Worm (Caenorhabditis elegans) whole organism, L1 larva: Measurements from ENCODE around the gene Y43F8B.9.

Experiments
- egl-27 ChIP-seq, 2 experiments: fragments of 150-350 bp in 1 of 2; sonication (generic microtip); optimal IDR thresholded peaks; 3 replicates each; lab custom pipeline; 2017 to 2018; ENCODE audit warnings: missing biosample characterization in 2 of 2, missing genetic modification characterization in 2 of 2, missing genetic modification reagents in 2 of 2
- lir-3 ChIP-seq: sonication (generic microtip); optimal IDR thresholded peaks from 2 replicates; lab custom pipeline; 2016; ENCODE audit warnings: mild to moderate bottlenecking, missing genetic modification characterization, moderate library complexity, missing compliant biosample characterization; ENCODE audit not compliant: poor library complexity
- lsy-2 ChIP-seq, 2 experiments: fragments of 150-350 bp; optimal IDR thresholded peaks; 2 replicates each; lab custom pipeline; 2014; ENCODE audit warnings: missing biosample characterization in 2 of 2, missing genetic modification characterization in 2 of 2
- nhr-237 ChIP-seq: fragments of 150-350 bp; optimal IDR thresholded peaks from 2 replicates; lab custom pipeline; 2014; ENCODE audit warnings: missing biosample characterization, missing genetic modification characterization
- nhr-85 ChIP-seq: sonication (generic microtip); peaks from one replicate; lab custom pipeline; 2016; ENCODE audit warnings: missing genetic modification characterization, inconsistent platforms, missing compliant biosample characterization
- unc-62 ChIP-seq: fragments of 150-350 bp; optimal IDR thresholded peaks from 2 replicates; lab custom pipeline; 2014; ENCODE audit warnings: missing biosample characterization, missing genetic modification reagents, missing genetic modification characterization
- vab-15 ChIP-seq: sonication (generic microtip); optimal IDR thresholded peaks from 2 replicates; lab custom pipeline; 2017; ENCODE audit warnings: missing genotype, mild to moderate bottlenecking, missing genetic modification characterization, missing compliant biosample characterization
- ztf-4 ChIP-seq: fragments of 150-350 bp; optimal IDR thresholded peaks from 2 replicates; lab custom pipeline; 2014; ENCODE audit warnings: missing biosample characterization, missing genetic modification characterization

DNA sequence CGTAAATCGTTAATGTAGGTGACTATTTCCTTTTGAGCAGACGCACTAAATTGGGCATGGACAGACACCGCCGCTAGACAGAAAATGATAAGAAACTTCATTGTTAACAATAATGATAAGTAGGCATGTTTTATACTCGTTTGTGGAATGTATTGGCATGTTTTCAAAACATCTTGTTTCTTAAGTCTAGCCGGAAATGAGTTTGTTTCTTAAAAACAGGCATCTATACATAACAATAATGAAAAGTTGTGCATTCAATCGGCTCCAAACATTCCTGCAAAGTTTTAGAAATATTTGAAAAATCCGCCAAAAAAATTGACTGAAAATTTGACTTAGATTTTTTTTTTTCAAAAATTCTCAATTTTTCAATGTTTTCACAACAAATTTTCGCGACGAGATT lies 17.6 kb downstream of the Y43F8B.9 start, which contains the start of gene scl-21:
- no peak for TF ChIP-seq egl-27 (tag; optimal IDR thresholded peaks at IDR 0.05; lab: Kevin White, UChicago)
- no peak for TF ChIP-seq unc-62
- TF ChIP-seq nhr-85 (tag; lab: Kevin White, UChicago) = no peak
- no peak for TF ChIP-seq ztf-4
- TF ChIP-seq lir-3 (tag; lab: Kevin White, UChicago) = no peak
- no peak for TF ChIP-seq vab-15 (tag; lab: Kevin White, UChicago)
- TF ChIP-seq nhr-237 (tag; lab: Kevin White, UChicago) = no peak
- TF ChIP-seq lsy-2 (tag; optimal IDR thresholded peaks at IDR 0.05; lab: Kevin White, UChicago) = no peak
